Fruit fly (Drosophila melanogaster) whole organism, adult: ENCODE results near the gene CG31548.

ENCODE experiments used
- CG11617 ChIP-seq: fragments of 200-800 bp; sonication (Bioruptor generic); optimal IDR thresholded peaks from 2 replicates; lab custom pipeline; 2017; ENCODE audit warnings: mild to moderate bottlenecking, missing biosample characterization, missing genetic modification reagents, missing genetic modification characterization
- CG12768 ChIP-seq: fragments of 200-800 bp; sonication (Bioruptor generic); optimal IDR thresholded peaks from 2 replicates; lab custom pipeline; 2017; ENCODE audit warnings: missing biosample characterization, missing genetic modification characterization, mild to moderate bottlenecking, moderate library complexity, missing genetic modification reagents
- CG14711 ChIP-seq: fragments of 200-800 bp; sonication (Bioruptor generic); optimal IDR thresholded peaks from 2 replicates; lab custom pipeline; 2018; ENCODE audit warnings: missing biosample characterization, mild to moderate bottlenecking, missing genetic modification characterization, moderate library complexity
- CG1620 ChIP-seq: fragments of 200-800 bp; sonication (Bioruptor generic); optimal IDR thresholded peaks from 2 replicates; lab custom pipeline; 2016; ENCODE audit warnings: missing biosample characterization, missing genetic modification characterization
- CG33017 ChIP-seq: fragments of 200-800 bp; sonication (Bioruptor generic); optimal IDR thresholded peaks from 2 replicates; lab custom pipeline; 2018; ENCODE audit warnings: missing biosample characterization, mild to moderate bottlenecking, missing genetic modification characterization, moderate library complexity
- CG5204 ChIP-seq: fragments of 200-800 bp; sonication (Bioruptor generic); optimal IDR thresholded peaks from 2 replicates; lab custom pipeline; 2016; ENCODE audit warnings: missing biosample characterization, missing genetic modification characterization
- CG7045 ChIP-seq: fragments of 200-800 bp; sonication (Bioruptor generic); optimal IDR thresholded peaks from 2 replicates; lab custom pipeline; 2017; ENCODE audit warnings: missing biosample characterization, mild to moderate bottlenecking, missing genetic modification characterization
- CG7101 ChIP-seq: fragments of 200-800 bp; sonication (Bioruptor generic); optimal IDR thresholded peaks from 2 replicates; lab custom pipeline; 2018; ENCODE audit warnings: missing biosample characterization, mild to moderate bottlenecking, missing genetic modification characterization, moderate library complexity
- Clk ChIP-seq: fragments of 200-800 bp; sonication (Bioruptor generic); optimal IDR thresholded peaks from 2 replicates; lab custom pipeline; 2017; ENCODE audit warnings: missing biosample characterization, missing genetic modification characterization
- Crg-1 ChIP-seq: fragments of 200-800 bp; sonication (Bioruptor generic); optimal IDR thresholded peaks from 2 replicates; lab custom pipeline; 2016; ENCODE audit warnings: missing biosample characterization, missing genetic modification characterization
- Hr96 ChIP-seq: fragments of 200-800 bp; sonication (Bioruptor generic); optimal IDR thresholded peaks from 2 replicates; lab custom pipeline; 2016; ENCODE audit warnings: missing biosample characterization, missing genetic modification characterization
- Mnt ChIP-seq: fragments of 200-800 bp; sonication (Bioruptor generic); optimal IDR thresholded peaks from 2 replicates; lab custom pipeline; 2016; ENCODE audit warnings: missing biosample characterization, mild to moderate bottlenecking, missing genetic modification characterization
- bab1 ChIP-seq: fragments of 200-800 bp; sonication (Bioruptor generic); optimal IDR thresholded peaks from 3 replicates; lab custom pipeline; 2019; ENCODE audit warnings: missing biosample characterization, mild to moderate bottlenecking, missing genetic modification characterization, moderate library complexity
- cic ChIP-seq: fragments of 200-800 bp; sonication (Bioruptor generic); optimal IDR thresholded peaks from 2 replicates; lab custom pipeline; 2017; ENCODE audit warnings: missing biosample characterization, mild to moderate bottlenecking, missing genetic modification characterization, moderate library complexity
- cnc ChIP-seq, 2 experiments: fragments of >200 bp; optimal IDR thresholded peaks; 2 replicates each; lab custom pipeline; 2017
- kay ChIP-seq: fragments of 200-800 bp; sonication (Bioruptor generic); peaks from one replicate; lab custom pipeline; 2016; ENCODE audit warnings: missing biosample characterization, missing genetic modification characterization, borderline replicate concordance
- ovo ChIP-seq: fragments of 200-800 bp; sonication (Bioruptor generic); optimal IDR thresholded peaks from 2 replicates; lab custom pipeline; 2016; ENCODE audit warnings: missing biosample characterization, missing genetic modification characterization
- pad ChIP-seq: fragments of 200-800 bp; sonication (Bioruptor generic); optimal IDR thresholded peaks from 3 replicates; lab custom pipeline; 2017; ENCODE audit warnings: missing biosample characterization, missing genetic modification characterization, mild to moderate bottlenecking, moderate library complexity, missing genetic modification reagents
- tj ChIP-seq: fragments of 200-800 bp; sonication (Bioruptor generic); optimal IDR thresholded peaks from 3 replicates; lab custom pipeline; 2017; ENCODE audit warnings: missing biosample characterization, mild to moderate bottlenecking, missing genetic modification characterization, moderate library complexity
- toe ChIP-seq: fragments of 200-800 bp; sonication (Bioruptor generic); optimal IDR thresholded peaks from 2 replicates; lab custom pipeline; 2016; ENCODE audit warnings: missing biosample characterization, missing genetic modification characterization

Gene CG31548

dm6 chr3R:5610656-5611055 is 26.0 kb downstream of the CG31548 start:
- TF ChIP-seq CG5204 (GFP tag; lab: Kevin White, UChicago) (no peak), bab1 (GFP tag; lab: Kevin White, UChicago) (no peak), CG14711 (tag; lab: Kevin White, UChicago) (no peak), Hr96 (GFP tag; lab: Kevin White, UChicago) (no peak), pad (GFP tag; lab: Kevin White, UChicago) (no peak)

- TF ChIP-seq cnc (optimal IDR thresholded peaks at IDR 0.05; lab: Kevin White, UChicago) (no peak), cic (GFP tag; lab: Kevin White, UChicago) (no peak), CG7045 (GFP tag; lab: Kevin White, UChicago) (no peak), CG1620 (GFP tag; lab: Kevin White, UChicago) (no peak), CG11617 (no peak), CG5204 (GFP tag; lab: Kevin White, UChicago) (no peak), Hr96 (GFP tag; lab: Kevin White, UChicago) (no peak)
Observed at dm6 chr3R:5608422-5608821, 28.2 kb downstream of the CG31548 start.

- TF ChIP-seq CG33017: peak; percentile 52
- TF ChIP-seq Mnt (GFP tag; lab: Kevin White, UChicago): peak; percentile 59
- peak; percentile 25 for TF ChIP-seq cic (GFP tag; lab: Kevin White, UChicago)
- TF ChIP-seq CG7101 (tag; lab: Kevin White, UChicago): peak; percentile 60
- peak; percentile 72 for TF ChIP-seq bab1 (GFP tag; lab: Kevin White, UChicago)
- TF ChIP-seq Clk (GFP tag; lab: Kevin White, UChicago): no peak
- no peak for TF ChIP-seq kay (GFP tag; lab: Kevin White, UChicago)
- TF ChIP-seq pad (GFP tag; lab: Kevin White, UChicago): peak; percentile 32
- TF ChIP-seq toe (GFP tag; lab: Kevin White, UChicago): no peak
- peak; percentile 45 for TF ChIP-seq CG1620 (GFP tag; lab: Kevin White, UChicago)
- peak; percentile 43 for TF ChIP-seq CG11617
- peak; percentile 11 for TF ChIP-seq CG12768 (GFP tag; lab: Kevin White, UChicago)
- TF ChIP-seq tj (GFP tag; lab: Kevin White, UChicago): no peak
- TF ChIP-seq CG7045 (GFP tag; lab: Kevin White, UChicago): peak; percentile 44
- TF ChIP-seq ovo: no peak
- TF ChIP-seq cnc (optimal IDR thresholded peaks at IDR 0.05; lab: Kevin White, UChicago): no peak
- no peak for TF ChIP-seq CG5204 (GFP tag; lab: Kevin White, UChicago)
- peak; percentile 99 for TF ChIP-seq CG14711 (tag; lab: Kevin White, UChicago)
Observed at dm6 chr3R:5606477-5606876, 30.2 kb downstream of the CG31548 start, which contains the start of gene asl. Gene asl (minus strand): TSS chr3R:5606543.

dm6 chr3R:5601044-5601523 is 35.6 kb downstream of the CG31548 start, which contains the start of the genes kra and SecS:
Gene kra (minus strand): TSS chr3R:5601136.
Gene SecS (plus strand): TSS chr3R:5601433.
- no peak for TF ChIP-seq tj (GFP tag; lab: Kevin White, UChicago)
- TF ChIP-seq CG5204 (GFP tag; lab: Kevin White, UChicago): no peak
- TF ChIP-seq Crg-1: peak; percentile 76
- TF ChIP-seq CG1620 (GFP tag; lab: Kevin White, UChicago): peak; percentile 80
- TF ChIP-seq toe (GFP tag; lab: Kevin White, UChicago): no peak
- peak; percentile 14 for TF ChIP-seq CG12768 (GFP tag; lab: Kevin White, UChicago)
- peak; percentile 25 for TF ChIP-seq Clk (GFP tag; lab: Kevin White, UChicago)
- peak; percentile 41 for TF ChIP-seq CG33017
- TF ChIP-seq pad (GFP tag; lab: Kevin White, UChicago): no peak
- TF ChIP-seq CG14711 (tag; lab: Kevin White, UChicago): peak; percentile 60
- peak; percentile 70 for TF ChIP-seq CG7101 (tag; lab: Kevin White, UChicago)
- no peak for TF ChIP-seq cic (GFP tag; lab: Kevin White, UChicago)
- TF ChIP-seq CG11617: peak; percentile 81
- peak; percentile 94 for TF ChIP-seq kay (GFP tag; lab: Kevin White, UChicago)
- peak; percentile 69 for TF ChIP-seq ovo
- TF ChIP-seq bab1 (GFP tag; lab: Kevin White, UChicago): peak; percentile 46
- peak; percentile 9 for TF ChIP-seq CG7045 (GFP tag; lab: Kevin White, UChicago)

- TF ChIP-seq CG7101 (tag; lab: Kevin White, UChicago) (peak; percentile 69), CG11617 (peak; percentile 65), CG7045 (GFP tag; lab: Kevin White, UChicago) (peak; percentile 66), cnc (optimal IDR thresholded peaks at IDR 0.05; lab: Kevin White, UChicago) (peak; percentile 63 to 95), CG14711 (tag; lab: Kevin White, UChicago) (no peak), CG1620 (GFP tag; lab: Kevin White, UChicago) (peak; percentile 32), Mnt (GFP tag; lab: Kevin White, UChicago) (peak; percentile 96), bab1 (GFP tag; lab: Kevin White, UChicago) (peak; percentile 49), CG5204 (GFP tag; lab: Kevin White, UChicago) (no peak), Hr96 (GFP tag; lab: Kevin White, UChicago) (no peak), Clk (GFP tag; lab: Kevin White, UChicago) (no peak), CG12768 (GFP tag; lab: Kevin White, UChicago) (peak; percentile 87), cic (GFP tag; lab: Kevin White, UChicago) (peak; percentile 87), ovo (peak; percentile 76), Crg-1 (no peak), toe (GFP tag; lab: Kevin White, UChicago) (no peak), pad (GFP tag; lab: Kevin White, UChicago) (peak; percentile 67), kay (GFP tag; lab: Kevin White, UChicago) (peak; percentile 97), CG33017 (peak; percentile 74), tj (GFP tag; lab: Kevin White, UChicago) (peak; percentile 67)
Observed at dm6 chr3R:5600361-5601043, 36.1 kb downstream of the CG31548 start.
